Worm (Caenorhabditis elegans) whole organism, L1 larva: Measurements from ENCODE around the gene lst-4.

Experiments used
- C04F5.9 ChIP-seq: sonication (generic microtip); optimal IDR thresholded peaks from 2 replicates; lab custom pipeline; 2016; ENCODE audit warnings: missing genetic modification characterization, missing compliant biosample characterization
- C16A3.4 ChIP-seq: fragments of 150-350 bp; optimal IDR thresholded peaks from 2 replicates; lab custom pipeline; 2014; ENCODE audit warnings: missing biosample characterization, missing genetic modification characterization
- F16B12.6 ChIP-seq: fragments of 150-350 bp; optimal IDR thresholded peaks from 2 replicates; lab custom pipeline; 2014; ENCODE audit warnings: missing biosample characterization, missing genetic modification characterization
- Y116A8C.19 ChIP-seq: sonication (generic microtip); optimal IDR thresholded peaks from 2 replicates; lab custom pipeline; 2016; ENCODE audit warnings: missing compliant biosample characterization, missing genetic modification characterization, borderline replicate concordance
- alr-1 ChIP-seq: fragments of 200-800 bp; sonication (Bioruptor generic); optimal IDR thresholded peaks from 2 replicates; lab custom pipeline; 2018; ENCODE audit warnings: borderline replicate concordance, mild to moderate bottlenecking, missing genetic modification characterization, missing compliant biosample characterization
- ama-1 ChIP-seq: fragments of 150-350 bp; optimal IDR thresholded peaks from 2 replicates; lab custom pipeline; 2014
- ceh-8 ChIP-seq: fragments of 200-800 bp; sonication (Bioruptor generic); optimal IDR thresholded peaks from 2 replicates; lab custom pipeline; 2018; ENCODE audit warnings: mild to moderate bottlenecking, missing genetic modification characterization, moderate library complexity, missing compliant biosample characterization
- ceh-82 ChIP-seq, 3 experiments: fragments of 150-350 bp in 1 of 3; sonication (generic microtip) in 2 of 3; optimal IDR thresholded peaks; 2 replicates each; lab custom pipeline; 2014 to 2017; ENCODE audit warnings: missing biosample characterization in 3 of 3, missing genetic modification characterization in 3 of 3
- ceh-88 ChIP-seq: fragments of 200-800 bp; sonication (Bioruptor generic); IDR thresholded peaks from 2 replicates; pipeline ENCODE4 v1.3.6; 2022; ENCODE audit warnings: missing genetic modification characterization, missing compliant biosample characterization
- ces-1 ChIP-seq: fragments of 150-350 bp; optimal IDR thresholded peaks from 2 replicates; lab custom pipeline; 2014; ENCODE audit warnings: missing biosample characterization, missing genetic modification reagents, missing genetic modification characterization
- dpl-1 ChIP-seq, 3 experiments: fragments of 150-350 bp in 2 of 3; sonication (generic microtip) in 1 of 3; optimal IDR thresholded peaks; 2 replicates each; lab custom pipeline; 2014 to 2017; ENCODE audit warnings: missing biosample characterization in 3 of 3, missing genetic modification characterization in 3 of 3, missing genetic modification reagents in 3 of 3
- dsc-1 ChIP-seq: sonication (generic microtip); optimal IDR thresholded peaks from 2 replicates; lab custom pipeline; 2016; ENCODE audit warnings: mild to moderate bottlenecking, missing genetic modification characterization, missing compliant biosample characterization
- efl-1 ChIP-seq, 4 experiments: fragments of 150-350 bp; optimal IDR thresholded peaks in 3 of 4; peaks in 1 of 4; 1 replicate in 1 of 4; 2 replicates in 3 of 4; lab custom pipeline; 2014; ENCODE audit warnings: missing biosample characterization in 2 of 4, missing genetic modification characterization in 2 of 4, missing genetic modification reagents in 2 of 4
- efl-3 ChIP-seq: fragments of 200-800 bp; sonication (Bioruptor generic); optimal IDR thresholded peaks from 2 replicates; lab custom pipeline; 2018; ENCODE audit warnings: mild to moderate bottlenecking, missing genetic modification characterization, missing compliant biosample characterization
- elt-2 ChIP-seq: sonication (generic microtip); optimal IDR thresholded peaks from 2 replicates; lab custom pipeline; 2016; ENCODE audit warnings: missing genetic modification characterization, mild to moderate bottlenecking, inconsistent platforms, missing compliant biosample characterization, missing genetic modification reagents
- ets-5 ChIP-seq: fragments of 200-800 bp; sonication (Bioruptor generic); IDR thresholded peaks from 2 replicates; pipeline ENCODE4 v1.3.6; 2022; ENCODE audit warnings: missing genetic modification characterization, missing compliant biosample characterization
- fkh-10 ChIP-seq: sonication (generic microtip); optimal IDR thresholded peaks from 2 replicates; lab custom pipeline; 2017; ENCODE audit warnings: missing biosample characterization, missing genetic modification reagents, missing genetic modification characterization
- fos-1 ChIP-seq: fragments of 150-350 bp; optimal IDR thresholded peaks from 2 replicates; lab custom pipeline; 2014; ENCODE audit warnings: missing biosample characterization, missing genetic modification characterization
- grh-1 ChIP-seq: fragments of 200-800 bp; sonication (Bioruptor generic); IDR thresholded peaks from 2 replicates; pipeline ENCODE4 v1.3.6; 2022; ENCODE audit warnings: missing genetic modification reagents, missing genetic modification characterization, missing compliant biosample characterization
- hlh-4 ChIP-seq: sonication (generic microtip); optimal IDR thresholded peaks from 2 replicates; lab custom pipeline; 2016; ENCODE audit warnings: mild to moderate bottlenecking, missing genetic modification characterization, missing compliant biosample characterization
- hpl-2 ChIP-seq: fragments of 150-350 bp; optimal IDR thresholded peaks from 2 replicates; lab custom pipeline; 2014; ENCODE audit warnings: missing biosample characterization, missing genetic modification reagents, missing genetic modification characterization
- irx-1 ChIP-seq: sonication (generic microtip); optimal IDR thresholded peaks from 2 replicates; lab custom pipeline; 2016; ENCODE audit warnings: missing genetic modification characterization, missing compliant biosample characterization
- isw-1 ChIP-seq: fragments of 200-800 bp; sonication (Bioruptor generic); IDR thresholded peaks from 2 replicates; pipeline ENCODE4 v1.3.6; 2022; ENCODE audit warnings: missing genetic modification characterization, missing compliant biosample characterization
- jun-1 ChIP-seq: fragments of 150-350 bp; optimal IDR thresholded peaks from 2 replicates; lab custom pipeline; 2014; ENCODE audit warnings: missing biosample characterization, missing genetic modification reagents, missing genetic modification characterization
- mef-2 ChIP-seq: fragments of 150-350 bp; optimal IDR thresholded peaks from 2 replicates; lab custom pipeline; 2014; ENCODE audit warnings: missing biosample characterization, missing genetic modification characterization
- mep-1 ChIP-seq: fragments of 150-350 bp; optimal IDR thresholded peaks from 2 replicates; lab custom pipeline; 2014; ENCODE audit warnings: missing biosample characterization, missing genetic modification characterization
- nhr-19 ChIP-seq: fragments of 200-800 bp; sonication (Bioruptor generic); conservative IDR thresholded peaks from 2 replicates; pipeline ENCODE4 v1.3.6; 2022; ENCODE audit warnings: missing genetic modification characterization, missing compliant biosample characterization
- nhr-237 ChIP-seq: fragments of 150-350 bp; optimal IDR thresholded peaks from 2 replicates; lab custom pipeline; 2014; ENCODE audit warnings: missing biosample characterization, missing genetic modification characterization
- nhr-28 ChIP-seq: fragments of 150-350 bp; optimal IDR thresholded peaks from 2 replicates; lab custom pipeline; 2014; ENCODE audit warnings: missing biosample characterization, missing genetic modification characterization
- nhr-47 ChIP-seq: sonication (generic microtip); optimal IDR thresholded peaks from 2 replicates; lab custom pipeline; 2016; ENCODE audit warnings: mild to moderate bottlenecking, missing genetic modification characterization, moderate library complexity, missing compliant biosample characterization
- nhr-76 ChIP-seq: sonication (generic microtip); optimal IDR thresholded peaks from 2 replicates; lab custom pipeline; 2017; ENCODE audit warnings: missing biosample characterization, missing genetic modification characterization
- nhr-84 ChIP-seq: sonication (generic microtip); optimal IDR thresholded peaks from 2 replicates; lab custom pipeline; 2017; ENCODE audit warnings: missing biosample characterization, missing genetic modification characterization
- pag-3 ChIP-seq: sonication (generic microtip); optimal IDR thresholded peaks from 2 replicates; lab custom pipeline; 2017; ENCODE audit warnings: missing genetic modification characterization, mild to moderate bottlenecking, missing compliant biosample characterization, antibody characterized with exemption, borderline replicate concordance; ENCODE audit not compliant: insufficient read depth
- pqm-1 ChIP-seq: sonication (generic microtip); optimal IDR thresholded peaks from 3 replicates; lab custom pipeline; 2017; ENCODE audit warnings: missing biosample characterization, missing genetic modification characterization
- rnt-1 ChIP-seq: sonication (generic microtip); optimal IDR thresholded peaks from 2 replicates; lab custom pipeline; 2016; ENCODE audit warnings: mild to moderate bottlenecking, missing genetic modification characterization, moderate library complexity, missing compliant biosample characterization
- skn-1 ChIP-seq: fragments of 150-350 bp; optimal IDR thresholded peaks from 2 replicates; lab custom pipeline; 2014; ENCODE audit warnings: missing biosample characterization, missing genetic modification characterization
- snu-23 ChIP-seq: sonication (generic microtip); optimal IDR thresholded peaks from 2 replicates; lab custom pipeline; 2016; ENCODE audit warnings: missing genetic modification characterization, missing compliant biosample characterization
- tlp-1 ChIP-seq: fragments of 150-350 bp; optimal IDR thresholded peaks from 2 replicates; lab custom pipeline; 2014; ENCODE audit warnings: missing biosample characterization, missing genetic modification characterization
- unc-30 ChIP-seq: sonication (generic microtip); optimal IDR thresholded peaks from 2 replicates; lab custom pipeline; 2017; ENCODE audit warnings: missing biosample characterization, missing genetic modification characterization
- unc-86 ChIP-seq: sonication (generic microtip); optimal IDR thresholded peaks from 2 replicates; lab custom pipeline; 2016; ENCODE audit warnings: missing genetic modification characterization, missing compliant biosample characterization
- vab-15 ChIP-seq: sonication (generic microtip); optimal IDR thresholded peaks from 2 replicates; lab custom pipeline; 2017; ENCODE audit warnings: missing genotype, mild to moderate bottlenecking, missing genetic modification characterization, missing compliant biosample characterization
- xbp-1 ChIP-seq: sonication (generic microtip); optimal IDR thresholded peaks from 2 replicates; lab custom pipeline; 2016; ENCODE audit warnings: missing genetic modification characterization, missing compliant biosample characterization
- ztf-4 ChIP-seq: fragments of 150-350 bp; optimal IDR thresholded peaks from 2 replicates; lab custom pipeline; 2014; ENCODE audit warnings: missing biosample characterization, missing genetic modification characterization

Gene lst-4

DNA sequence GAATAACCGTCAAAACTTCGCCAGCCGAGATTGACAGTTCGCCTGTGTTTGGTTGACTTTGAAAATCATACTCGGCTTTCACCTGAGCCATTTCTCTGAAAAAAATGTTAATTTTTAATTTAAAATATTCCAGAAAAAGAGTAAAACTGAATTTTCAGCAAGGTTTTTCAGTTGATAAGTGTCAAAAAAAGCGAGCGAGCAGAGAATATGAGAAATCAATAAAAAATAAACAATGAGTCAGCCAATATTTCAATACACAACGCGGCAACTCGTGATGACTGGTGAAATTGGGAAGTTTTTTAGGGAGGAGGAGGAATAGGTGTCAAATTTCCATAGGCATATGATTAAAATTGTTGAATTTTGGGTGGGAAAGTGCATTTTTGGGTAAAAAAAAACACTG lies at the start of gene lst-4:
Gene lst-4 (minus strand): TSS at position 101 of the 400 bp plus-strand sequence.
- TF ChIP-seq jun-1 (tag; lab: Kevin White, UChicago) (no peak), elt-2 (tag; lab: Kevin White, UChicago) (no peak), ces-1 (no peak), ztf-4 (no peak), C04F5.9 (no peak), isw-1 (GFP tag; lab: Robert Waterston, UW) (no peak), snu-23 (GFP tag; lab: Kevin White, UChicago) (no peak), Y116A8C.19 (tag; lab: Kevin White, UChicago) (no peak), mef-2 (tag; lab: Kevin White, UChicago) (no peak), pag-3 (tag; lab: Kevin White, UChicago) (no peak), vab-15 (no peak), ceh-8 (GFP tag; lab: Kevin White, UChicago) (no peak)

DNA sequence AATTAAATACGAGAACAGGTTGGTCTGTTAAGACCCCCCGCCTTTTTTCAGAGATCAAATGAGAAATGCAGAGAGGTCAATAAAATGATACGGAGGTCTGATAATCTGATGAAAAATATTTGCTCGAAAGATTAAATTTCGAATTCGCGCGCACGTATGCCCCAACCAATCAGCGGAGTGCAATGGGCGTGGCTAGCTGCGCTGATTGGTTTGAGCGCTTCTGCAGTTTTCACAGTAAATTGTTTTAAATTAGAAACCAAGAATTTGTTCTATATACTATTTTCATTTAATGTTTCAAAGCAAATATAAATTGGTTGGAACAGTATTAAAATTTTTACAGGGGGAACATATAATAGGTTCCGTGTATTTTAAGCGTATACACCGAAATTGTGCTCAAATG lies 49.7 kb upstream of the lst-4 start:
- TF ChIP-seq efl-1 (optimal IDR thresholded peaks at IDR 0.05; lab: Kevin White, UChicago) (peak in 1 of 2 experiments; percentile 17), efl-1 (GFP tag; optimal IDR thresholded peaks at IDR 0.05 in 1 of 2; lab: Kevin White, UChicago) (peak; percentile 53 to 91), ama-1 (lab: Kevin White, UChicago) (no peak), nhr-76 (tag; lab: Kevin White, UChicago) (no peak), nhr-28 (tag; lab: Kevin White, UChicago) (no peak), fkh-10 (GFP tag; lab: Kevin White, UChicago) (no peak), dsc-1 (tag; lab: Kevin White, UChicago) (no peak), jun-1 (tag; lab: Kevin White, UChicago) (no peak), unc-86 (tag; lab: Kevin White, UChicago) (no peak), Y116A8C.19 (tag; lab: Kevin White, UChicago) (no peak), nhr-47 (tag; lab: Kevin White, UChicago) (no peak), mep-1 (tag; lab: Kevin White, UChicago) (no peak), xbp-1 (tag; lab: Kevin White, UChicago) (no peak), efl-3 (GFP tag; lab: Kevin White, UChicago) (no peak), dpl-1 (GFP tag; optimal IDR thresholded peaks at IDR 0.05; lab: Kevin White, UChicago) (peak in 2 of 3 experiments; percentile 11 to 25), pqm-1 (tag; lab: Kevin White, UChicago) (no peak)
- TF ChIP-seq, all 84 proteins: peak for 2

DNA sequence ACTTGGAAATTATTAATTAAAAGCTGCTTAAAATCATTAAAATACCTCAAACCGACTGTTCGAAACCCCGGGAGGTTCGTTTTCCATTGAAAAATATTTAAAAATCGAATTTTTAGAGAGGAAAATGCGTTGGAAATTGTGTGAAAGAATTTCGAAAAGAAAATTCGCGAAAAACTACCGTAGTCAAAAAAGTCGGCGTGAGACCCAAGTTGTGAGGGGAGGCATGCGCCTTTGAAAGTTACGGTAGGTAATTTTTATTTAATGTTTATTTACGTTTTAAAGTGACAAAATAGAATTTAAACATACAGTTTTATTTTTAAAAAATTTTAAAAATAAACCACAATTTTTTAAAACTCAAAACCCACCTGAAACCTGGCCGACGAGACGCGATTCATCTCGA lies 45.9 kb upstream of the lst-4 start:
- TF ChIP-seq skn-1 (tag; lab: Kevin White, UChicago) (no peak), elt-2 (tag; lab: Kevin White, UChicago) (no peak), isw-1 (GFP tag; lab: Robert Waterston, UW) (no peak), ceh-88 (GFP tag; lab: Robert Waterston, UW) (no peak), grh-1 (no peak), nhr-19 (GFP tag; lab: Robert Waterston, UW) (no peak), hpl-2 (GFP tag; lab: Kevin White, UChicago) (no peak), nhr-237 (tag; lab: Kevin White, UChicago) (no peak), alr-1 (tag; lab: Kevin White, UChicago) (no peak), C16A3.4 (tag; lab: Kevin White, UChicago) (no peak), nhr-76 (tag; lab: Kevin White, UChicago) (no peak), ets-5 (no peak)

DNA sequence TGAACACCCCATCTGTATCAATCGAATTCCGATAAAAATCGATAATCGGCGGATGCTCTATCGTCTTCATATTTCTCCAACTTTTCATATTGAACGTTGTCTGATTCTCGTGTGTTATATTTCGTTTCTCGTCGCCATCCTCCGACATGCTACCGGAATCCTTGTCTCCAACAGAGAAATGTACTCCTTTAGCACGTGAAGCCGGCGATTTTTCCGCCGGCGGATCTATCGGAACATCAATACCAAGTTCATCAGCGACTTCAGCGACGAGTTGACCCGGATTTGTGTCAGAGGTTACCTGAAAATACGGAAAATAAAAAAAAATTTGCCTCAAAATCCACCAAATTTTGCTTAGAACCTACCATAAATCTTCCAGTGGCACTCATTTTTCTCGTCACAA lies 45.4 kb upstream of the lst-4 start:
- TF ChIP-seq F16B12.6 (no peak), ces-1 (no peak), isw-1 (GFP tag; lab: Robert Waterston, UW) (no peak), tlp-1 (no peak), unc-30 (tag; lab: Kevin White, UChicago) (no peak), hlh-4 (tag; lab: Kevin White, UChicago) (no peak), ets-5 (no peak), rnt-1 (no peak), fos-1 (no peak), irx-1 (tag; lab: Kevin White, UChicago) (no peak), ceh-82 (tag; optimal IDR thresholded peaks at IDR 0.05; lab: Kevin White, UChicago) (no peak), grh-1 (no peak), nhr-84 (tag; lab: Kevin White, UChicago) (no peak)
- TF ChIP-seq, all 84 proteins: peak for 0
